Worm (Caenorhabditis elegans) whole organism, L3 larva: ENCODE data around the gene B0454.26.

Source experiments
- ZK546.5 ChIP-seq: sonication (generic microtip); optimal IDR thresholded peaks from 2 replicates; lab custom pipeline; 2017; ENCODE audit warnings: missing biosample characterization, missing genetic modification characterization
- ama-1 ChIP-seq: fragments of 150-350 bp; optimal IDR thresholded peaks from 2 replicates; lab custom pipeline; 2018
- lin-39 ChIP-seq: fragments of 150-350 bp; optimal IDR thresholded peaks from 2 replicates; lab custom pipeline; 2018; ENCODE audit warnings: missing biosample characterization, missing genetic modification reagents, missing genetic modification characterization
- nhr-11 ChIP-seq: fragments of 150-350 bp; optimal IDR thresholded peaks from 2 replicates; lab custom pipeline; 2014; ENCODE audit warnings: missing biosample characterization, missing genetic modification characterization
- nhr-237 ChIP-seq: fragments of 150-350 bp; optimal IDR thresholded peaks from 2 replicates; lab custom pipeline; 2014; ENCODE audit warnings: missing biosample characterization, missing genetic modification characterization
- nhr-76 ChIP-seq: fragments of 150-350 bp; sonication (generic microtip); optimal IDR thresholded peaks from 5 replicates; lab custom pipeline; 2014; ENCODE audit warnings: missing biosample characterization, missing genetic modification characterization
- pha-4 ChIP-seq: fragments of 150-350 bp; optimal IDR thresholded peaks from 2 replicates; lab custom pipeline; 2014; ENCODE audit warnings: missing biosample characterization, missing genetic modification reagents, missing genetic modification characterization
- skn-1 ChIP-seq: fragments of 150-350 bp; optimal IDR thresholded peaks from 2 replicates; lab custom pipeline; 2014; ENCODE audit warnings: missing biosample characterization, missing genetic modification characterization
- unc-62 ChIP-seq: fragments of 150-350 bp; sonication (generic microtip); optimal IDR thresholded peaks from 4 replicates; lab custom pipeline; 2014; ENCODE audit warnings: missing biosample characterization, missing genetic modification reagents, missing genetic modification characterization

DNA sequence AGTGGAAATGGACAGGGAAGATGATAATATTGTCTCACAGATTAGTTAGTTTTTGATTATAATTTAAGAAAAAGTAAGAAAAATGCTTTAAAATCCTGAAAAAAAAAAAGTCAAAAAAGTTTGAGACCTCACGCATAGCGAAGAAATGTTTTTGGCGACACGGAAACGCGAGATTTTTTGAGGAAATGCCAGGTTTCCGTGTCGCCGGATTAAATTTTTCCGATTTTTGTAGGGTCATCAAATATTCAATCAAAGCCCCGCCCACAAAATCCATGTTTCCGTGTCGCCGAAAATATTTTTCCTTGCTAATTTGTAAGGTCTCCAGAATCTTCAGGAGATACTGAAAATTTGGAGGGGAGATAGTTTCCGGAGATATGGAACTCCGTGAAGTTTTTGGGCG, 46.1 kb downstream of the B0454.26 start:
- TF ChIP-seq nhr-237 (tag; lab: Kevin White, UChicago) (no peak), nhr-76 (tag; lab: Kevin White, UChicago) (no peak), ZK546.5 (tag; lab: Kevin White, UChicago) (no peak), lin-39 (tag; lab: Kevin White, UChicago) (no peak), skn-1 (tag; lab: Kevin White, UChicago) (no peak), pha-4 (tag; lab: Kevin White, UChicago) (no peak), unc-62 (no peak), ama-1 (lab: Kevin White, UChicago) (no peak), nhr-11 (tag; lab: Kevin White, UChicago) (no peak)
